In the genomic region with DNA sequence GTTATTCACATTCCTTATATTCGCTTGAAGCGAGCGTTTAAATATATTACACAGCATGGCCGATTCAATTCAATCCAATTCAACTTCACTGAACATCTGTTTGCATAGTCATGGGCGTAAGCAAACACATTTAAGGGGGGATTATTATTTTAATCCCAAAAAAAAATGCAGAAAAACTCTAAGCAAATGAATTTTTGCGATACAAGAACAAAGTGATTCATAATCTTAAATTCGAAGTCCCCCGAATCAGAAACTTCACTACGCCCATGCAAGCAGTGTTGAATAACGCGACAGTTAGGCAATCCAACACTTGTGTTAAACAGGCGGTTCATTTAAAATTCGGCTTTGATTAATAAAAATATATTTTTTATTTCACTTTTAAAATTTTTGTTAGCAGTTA, we compare ENCODE assay signal across 1 fruit fly cellular context.
TF ChIP-seq lines count a peak whose summit lies in the region.

A gene (minus strand): TSS at position 103 of the 400 bp plus-strand sequence.

TF ChIP-seq in whole organism, embryonic, 481 proteins besides CTCF, POLR2A, EP300 and RAD21 (continued from another document and continues in another):
- TF ChIP-seq CG2120 (GFP tag; optimal IDR thresholded peaks at IDR 0.05; lab: Kevin White, UChicago) (peak; percentile 100), ro (GFP tag; IDR thresholded peaks at IDR 0.05; lab: Robert Waterston, UW) (peak; percentile 100), croc (GFP tag; conservative IDR thresholded peaks at IDR 0.05; lab: Robert Waterston, UW) (peak; percentile 100), CG1233 (GFP tag; optimal IDR thresholded peaks at IDR 0.05; lab: Kevin White, UChicago) (peak; percentile 100), Trl (optimal IDR thresholded peaks at IDR 0.05; lab: Kevin White, UChicago) (no peak), Trl (GFP tag; optimal IDR thresholded peaks at IDR 0.05; lab: Kevin White, UChicago) (peak; percentile 100), amos (GFP tag; IDR thresholded peaks at IDR 0.05; lab: Robert Waterston, UW; ENCODE audit: partially characterized antibody) (peak; percentile 46; the same call in 1 of the 2 replicates), CG10959 (GFP tag; IDR thresholded peaks at IDR 0.05; lab: Robert Waterston, UW) (peak; percentile 100), CG10979 (tag; optimal IDR thresholded peaks at IDR 0.05; lab: Kevin White, UChicago) (peak; percentile 100), CG1792 (GFP tag; optimal IDR thresholded peaks at IDR 0.05; lab: Kevin White, UChicago) (peak; percentile 100), mld (GFP tag; IDR thresholded peaks at IDR 0.05; lab: Robert Waterston, UW; ENCODE audit: partially characterized antibody) (no peak), CG18476 (GFP tag; optimal IDR thresholded peaks at IDR 0.05; lab: Kevin White, UChicago) (peak; percentile 100), stc (GFP tag; IDR thresholded peaks at IDR 0.05; lab: Robert Waterston, UW) (peak; percentile 100), Drgx (GFP tag; IDR thresholded peaks at IDR 0.05; lab: Robert Waterston, UW) (peak; percentile 100), CG14014 (GFP tag; IDR thresholded peaks at IDR 0.05; lab: Robert Waterston, UW) (peak; percentile 100), pb (GFP tag; optimal IDR thresholded peaks at IDR 0.05; lab: Kevin White, UChicago) (peak; percentile 100), Side (GFP tag; optimal IDR thresholded peaks at IDR 0.05; lab: Kevin White, UChicago) (peak; percentile 100), pum (GFP tag; optimal IDR thresholded peaks at IDR 0.05; lab: Kevin White, UChicago) (peak; percentile 100), CG7357 (GFP tag; IDR thresholded peaks at IDR 0.05; lab: Robert Waterston, UW) (peak; percentile 100), Lhr (GFP tag; optimal IDR thresholded peaks at IDR 0.05; lab: Kevin White, UChicago) (peak; percentile 100), HLH4C (GFP tag; IDR thresholded peaks at IDR 0.05; lab: Robert Waterston, UW; ENCODE audit: partially characterized antibody) (no peak), twi (tag; optimal IDR thresholded peaks at IDR 0.05; lab: Kevin White, UChicago) (peak; percentile 100), Max (GFP tag; optimal IDR thresholded peaks at IDR 0.05; lab: Kevin White, UChicago) (peak; percentile 100), CG4328 (GFP tag; optimal IDR thresholded peaks at IDR 0.05; lab: Kevin White, UChicago) (peak; percentile 100), Kr (GFP tag; optimal IDR thresholded peaks at IDR 0.05; lab: Kevin White, UChicago) (peak; percentile 99), CG16815 (GFP tag; optimal IDR thresholded peaks at IDR 0.05; lab: Kevin White, UChicago) (peak; percentile 100), CG8944 (GFP tag; optimal IDR thresholded peaks at IDR 0.05; lab: Kevin White, UChicago) (peak; percentile 100), CG17385 (GFP tag; optimal IDR thresholded peaks at IDR 0.05; lab: Kevin White, UChicago) (peak; percentile 100), Hr51 (GFP tag; optimal IDR thresholded peaks at IDR 0.05; lab: Kevin White, UChicago) (peak; percentile 100), tx (GFP tag; optimal IDR thresholded peaks at IDR 0.05; lab: Kevin White, UChicago) (peak; percentile 100), Doc3 (GFP tag; IDR thresholded peaks at IDR 0.05; lab: Robert Waterston, UW; ENCODE audit: partially characterized antibody) (no peak; the same call in 2 of the 3 replicates), CG1603 (tag; optimal IDR thresholded peaks at IDR 0.05; lab: Kevin White, UChicago) (peak; percentile 99), grau (tag; optimal IDR thresholded peaks at IDR 0.05; lab: Kevin White, UChicago) (peak; percentile 100), hb (GFP tag; IDR thresholded peaks at IDR 0.05; lab: Robert Waterston, UW; ENCODE audit: partially characterized antibody) (no peak), CG4707 (GFP tag; optimal IDR thresholded peaks at IDR 0.05; lab: Kevin White, UChicago) (peak; percentile 100), CG7372 (GFP tag; IDR thresholded peaks at IDR 0.05; lab: Robert Waterston, UW) (peak; percentile 100), CG11504 (tag; optimal IDR thresholded peaks at IDR 0.05; lab: Kevin White, UChicago) (peak; percentile 99), al (GFP tag; IDR thresholded peaks at IDR 0.05; lab: Robert Waterston, UW) (peak; percentile 100), Bteb2 (GFP tag; optimal IDR thresholded peaks at IDR 0.05; lab: Kevin White, UChicago) (peak; percentile 100), lov (optimal IDR thresholded peaks at IDR 0.05; lab: Kevin White, UChicago) (no peak), lov (GFP tag; IDR thresholded peaks at IDR 0.05; lab: Robert Waterston, UW) (peak; percentile 100), jigr1 (GFP tag; IDR thresholded peaks at IDR 0.05; lab: Robert Waterston, UW) (peak; percentile 100), trh (GFP tag; optimal IDR thresholded peaks at IDR 0.05; lab: Kevin White, UChicago) (peak; percentile 100), CG32532 (GFP tag; IDR thresholded peaks at IDR 0.05; lab: Robert Waterston, UW) (peak; percentile 100), tap (tag; optimal IDR thresholded peaks at IDR 0.05; lab: Kevin White, UChicago) (peak; percentile 100), CG12744 (GFP tag; optimal IDR thresholded peaks at IDR 0.05; lab: Kevin White, UChicago) (peak; percentile 100), Hand (GFP tag; optimal IDR thresholded peaks at IDR 0.05; lab: Kevin White, UChicago) (peak; percentile 100), CG7745 (tag; optimal IDR thresholded peaks at IDR 0.05; lab: Kevin White, UChicago) (peak; percentile 99), CG11085 (GFP tag; IDR thresholded peaks at IDR 0.05; lab: Robert Waterston, UW) (peak; percentile 100), fd96Cb (tag; optimal IDR thresholded peaks at IDR 0.05; lab: Kevin White, UChicago) (peak; percentile 100), CG31388 (GFP tag; optimal IDR thresholded peaks at IDR 0.05; lab: Kevin White, UChicago) (peak; percentile 100), lilli (GFP tag; optimal IDR thresholded peaks at IDR 0.05; lab: Kevin White, UChicago) (peak; percentile 100), CG12071 (GFP tag; optimal IDR thresholded peaks at IDR 0.05; lab: Kevin White, UChicago) (peak; percentile 100), usp (GFP tag; optimal IDR thresholded peaks at IDR 0.05; lab: Kevin White, UChicago) (no peak), CG17328 (GFP tag; IDR thresholded peaks at IDR 0.05; lab: Robert Waterston, UW) (peak; percentile 100), CG13287 (GFP tag; IDR thresholded peaks at IDR 0.05; lab: Robert Waterston, UW; ENCODE audit: partially characterized antibody) (peak; percentile 59; the same call in 1 of the 2 replicates), Mad (GFP tag; optimal IDR thresholded peaks at IDR 0.05; lab: Kevin White, UChicago) (peak; percentile 100), ind (GFP tag; optimal IDR thresholded peaks at IDR 0.05; lab: Kevin White, UChicago) (peak; percentile 100), bsh (GFP tag; optimal IDR thresholded peaks at IDR 0.05; lab: Kevin White, UChicago) (peak; percentile 100), row (GFP tag; IDR thresholded peaks at IDR 0.05; lab: Robert Waterston, UW) (peak; percentile 100), eve (GFP tag; optimal IDR thresholded peaks at IDR 0.05; lab: Kevin White, UChicago) (peak in 1 of 2 experiments; percentile 91), NC2α (GFP tag; optimal IDR thresholded peaks at IDR 0.05; lab: Kevin White, UChicago) (peak; percentile 100), CG6765 (GFP tag; optimal IDR thresholded peaks at IDR 0.05; lab: Kevin White, UChicago) (peak; percentile 100), pros (GFP tag; optimal IDR thresholded peaks at IDR 0.05; lab: Kevin White, UChicago) (peak; percentile 98), eyg (GFP tag; optimal IDR thresholded peaks at IDR 0.05; lab: Kevin White, UChicago) (peak; percentile 100), fd64A (GFP tag; optimal IDR thresholded peaks at IDR 0.05; lab: Kevin White, UChicago) (peak; percentile 100), dan (GFP tag; IDR thresholded peaks at IDR 0.05; lab: Robert Waterston, UW) (peak; percentile 100), CG14441 (GFP tag; IDR thresholded peaks at IDR 0.05; lab: Robert Waterston, UW) (peak; percentile 100), Xbp1 (GFP tag; optimal IDR thresholded peaks at IDR 0.05; lab: Kevin White, UChicago) (peak; percentile 100), D (optimal IDR thresholded peaks at IDR 0.05; lab: Kevin White, UChicago) (no peak), D (GFP tag; optimal IDR thresholded peaks at IDR 0.05; lab: Kevin White, UChicago) (peak; percentile 100), Hr39 (optimal IDR thresholded peaks at IDR 0.05; lab: Kevin White, UChicago) (no peak), Meics (GFP tag; optimal IDR thresholded peaks at IDR 0.05; lab: Kevin White, UChicago) (peak; percentile 100), CG10565 (GFP tag; optimal IDR thresholded peaks at IDR 0.05; lab: Kevin White, UChicago) (peak; percentile 100), wdn (GFP tag; IDR thresholded peaks at IDR 0.05; lab: Robert Waterston, UW) (peak; percentile 100), lab (GFP tag; optimal IDR thresholded peaks at IDR 0.05; lab: Kevin White, UChicago) (peak; percentile 100), CG11695 (GFP tag; IDR thresholded peaks at IDR 0.05; lab: Robert Waterston, UW) (peak; percentile 100), Oli (tag; optimal IDR thresholded peaks at IDR 0.05; lab: Kevin White, UChicago) (peak; percentile 100), CG17359 (tag; optimal IDR thresholded peaks at IDR 0.05; lab: Kevin White, UChicago) (peak; percentile 100), Doc2 (GFP tag; IDR thresholded peaks at IDR 0.05; lab: Robert Waterston, UW) (peak; percentile 100), Optix (GFP tag; IDR thresholded peaks at IDR 0.05; lab: Robert Waterston, UW) (peak; percentile 100), exex (tag; optimal IDR thresholded peaks at IDR 0.05; lab: Kevin White, UChicago) (peak; percentile 100), CG6683 (GFP tag; optimal IDR thresholded peaks at IDR 0.05; lab: Kevin White, UChicago) (peak; percentile 99), CG14860 (GFP tag; IDR thresholded peaks at IDR 0.05; lab: Robert Waterston, UW; ENCODE audit: partially characterized antibody) (no peak), CG12219 (GFP tag; optimal IDR thresholded peaks at IDR 0.05; lab: Kevin White, UChicago) (peak; percentile 100), CG17912 (GFP tag; optimal IDR thresholded peaks at IDR 0.05; lab: Kevin White, UChicago) (peak; percentile 100), CG8089 (GFP tag; optimal IDR thresholded peaks at IDR 0.05; lab: Kevin White, UChicago) (peak; percentile 100), Gug (GFP tag; IDR thresholded peaks at IDR 0.05; lab: Robert Waterston, UW) (peak; percentile 100), sima (GFP tag; optimal IDR thresholded peaks at IDR 0.05; lab: Kevin White, UChicago) (peak; percentile 100), CG3995 (GFP tag; optimal IDR thresholded peaks at IDR 0.05; lab: Kevin White, UChicago) (peak; percentile 94), CG30403 (GFP tag; optimal IDR thresholded peaks at IDR 0.05; lab: Kevin White, UChicago) (peak; percentile 100), Atf6 (GFP tag; IDR thresholded peaks at IDR 0.05; lab: Robert Waterston, UW) (peak; percentile 100), CG18599 (GFP tag; optimal IDR thresholded peaks at IDR 0.05; lab: Kevin White, UChicago) (peak; percentile 100), CG12155 (GFP tag; optimal IDR thresholded peaks at IDR 0.05; lab: Kevin White, UChicago) (peak; percentile 100), Dp (GFP tag; optimal IDR thresholded peaks at IDR 0.05; lab: Kevin White, UChicago) (peak; percentile 94), sr (GFP tag; IDR thresholded peaks at IDR 0.05; lab: Robert Waterston, UW) (peak; percentile 100), Atf3 (GFP tag; optimal IDR thresholded peaks at IDR 0.05; lab: Kevin White, UChicago) (peak; percentile 100), CG17186 (GFP tag; optimal IDR thresholded peaks at IDR 0.05; lab: Kevin White, UChicago) (peak; percentile 98), CG15696 (tag; optimal IDR thresholded peaks at IDR 0.05; lab: Kevin White, UChicago) (peak; percentile 100), CG7271 (tag; optimal IDR thresholded peaks at IDR 0.05; lab: Kevin White, UChicago) (peak; percentile 100), Med (GFP tag; lab: Kevin White, UChicago) (peak; percentile 100), shn (GFP tag; optimal IDR thresholded peaks at IDR 0.05; lab: Kevin White, UChicago) (peak; percentile 100), so (GFP tag; IDR thresholded peaks at IDR 0.05; lab: Robert Waterston, UW) (peak; percentile 100), her (GFP tag; optimal IDR thresholded peaks at IDR 0.05; lab: Kevin White, UChicago) (peak; percentile 99), CG3726 (GFP tag; IDR thresholded peaks at IDR 0.05; lab: Robert Waterston, UW) (peak; percentile 100), ssp (GFP tag; IDR thresholded peaks at IDR 0.05; lab: Robert Waterston, UW) (peak; percentile 99), HLH3B (GFP tag; IDR thresholded peaks at IDR 0.05; lab: Robert Waterston, UW) (peak; percentile 100), Hey (tag; optimal IDR thresholded peaks at IDR 0.05; lab: Kevin White, UChicago) (peak; percentile 100), zen2 (GFP tag; IDR thresholded peaks at IDR 0.05; lab: Robert Waterston, UW; ENCODE audit: partially characterized antibody) (no peak), CG8281 (tag; optimal IDR thresholded peaks at IDR 0.05; lab: Kevin White, UChicago) (peak; percentile 98), dm (GFP tag; optimal IDR thresholded peaks at IDR 0.05; lab: Kevin White, UChicago) (peak; percentile 100), PHDP (tag; optimal IDR thresholded peaks at IDR 0.05; lab: Kevin White, UChicago) (peak; percentile 100), abd-A (tag; optimal IDR thresholded peaks at IDR 0.05; lab: Kevin White, UChicago) (peak; percentile 99), nerfin-1 (tag; optimal IDR thresholded peaks at IDR 0.05; lab: Kevin White, UChicago) (peak; percentile 100), CG9609 (GFP tag; optimal IDR thresholded peaks at IDR 0.05; lab: Kevin White, UChicago) (peak; percentile 100), Usf (GFP tag; optimal IDR thresholded peaks at IDR 0.05; lab: Kevin White, UChicago) (peak; percentile 100), wek (GFP tag; optimal IDR thresholded peaks at IDR 0.05; lab: Kevin White, UChicago) (peak; percentile 100), ftz-f1 (GFP tag; optimal IDR thresholded peaks at IDR 0.05; lab: Kevin White, UChicago) (peak; percentile 98), pfk (GFP tag; optimal IDR thresholded peaks at IDR 0.05; lab: Kevin White, UChicago) (peak; percentile 91), dysf (GFP tag; IDR thresholded peaks at IDR 0.05; lab: Robert Waterston, UW) (peak; percentile 100), CG8924 (tag; optimal IDR thresholded peaks at IDR 0.05; lab: Kevin White, UChicago) (peak; percentile 100), trem (tag; optimal IDR thresholded peaks at IDR 0.05; lab: Kevin White, UChicago) (peak; percentile 97), CG10462 (GFP tag; optimal IDR thresholded peaks at IDR 0.05; lab: Kevin White, UChicago) (peak; percentile 100), CG3407 (GFP tag; optimal IDR thresholded peaks at IDR 0.05; lab: Kevin White, UChicago) (peak; percentile 99), vvl (GFP tag; IDR thresholded peaks at IDR 0.05; lab: Robert Waterston, UW) (peak; percentile 100)
